Worm (Caenorhabditis elegans) whole organism, L2 larva: ENCODE measurements around the gene C09B8.4.

Experiments used
- C34F6.9 ChIP-seq: fragments of 150-350 bp; optimal IDR thresholded peaks from 2 replicates; lab custom pipeline; 2014; ENCODE audit warnings: missing biosample characterization, missing genetic modification characterization
- F13H6.1 ChIP-seq: sonication (generic microtip); optimal IDR thresholded peaks from 2 replicates; lab custom pipeline; 2016; ENCODE audit warnings: missing genetic modification characterization, missing compliant biosample characterization
- R02D3.7 ChIP-seq: fragments of 150-350 bp; optimal IDR thresholded peaks from 2 replicates; lab custom pipeline; 2014; ENCODE audit warnings: missing biosample characterization, missing genetic modification characterization
- Y55F3AM.14 ChIP-seq: fragments of 200-800 bp; sonication (Bioruptor generic); optimal IDR thresholded peaks from 2 replicates; lab custom pipeline; 2018; ENCODE audit warnings: mild to moderate bottlenecking, missing genetic modification characterization, missing compliant biosample characterization
- ZK546.5 ChIP-seq: sonication (generic microtip); optimal IDR thresholded peaks from 2 replicates; lab custom pipeline; 2017; ENCODE audit warnings: missing biosample characterization, missing genetic modification characterization
- alr-1 ChIP-seq: fragments of 150-350 bp; optimal IDR thresholded peaks from 2 replicates; lab custom pipeline; 2014; ENCODE audit warnings: missing biosample characterization, missing genetic modification characterization
- aly-2 ChIP-seq: fragments of 150-350 bp; optimal IDR thresholded peaks from 2 replicates; lab custom pipeline; 2014; ENCODE audit warnings: missing biosample characterization, missing genetic modification characterization
- ama-1 ChIP-seq: fragments of 150-350 bp; optimal IDR thresholded peaks from 2 replicates; lab custom pipeline; 2018; ENCODE audit warnings: inconsistent platforms
- blmp-1 ChIP-seq: sonication (generic microtip); optimal IDR thresholded peaks from 2 replicates; lab custom pipeline; 2017; ENCODE audit warnings: missing genetic modification characterization, mild to moderate bottlenecking, missing compliant biosample characterization, antibody characterized with exemption, moderate library complexity; ENCODE audit not compliant: insufficient read depth
- ceh-16 ChIP-seq: fragments of 150-350 bp; optimal IDR thresholded peaks from 2 replicates; lab custom pipeline; 2014; ENCODE audit warnings: missing biosample characterization, missing genetic modification characterization
- ceh-82 ChIP-seq: fragments of 150-350 bp; optimal IDR thresholded peaks from 2 replicates; lab custom pipeline; 2014; ENCODE audit warnings: missing biosample characterization, missing genetic modification characterization
- crh-2 ChIP-seq: sonication (generic microtip); optimal IDR thresholded peaks from 2 replicates; lab custom pipeline; 2017; ENCODE audit warnings: missing biosample characterization, missing genetic modification characterization
- dmd-4 ChIP-seq: sonication (generic microtip); optimal IDR thresholded peaks from 2 replicates; lab custom pipeline; 2017; ENCODE audit warnings: missing biosample characterization, missing genetic modification characterization
- egl-27 ChIP-seq: sonication (generic microtip); optimal IDR thresholded peaks from 3 replicates; lab custom pipeline; 2017; ENCODE audit warnings: missing biosample characterization, missing genetic modification reagents, missing genetic modification characterization
- elt-1 ChIP-seq: fragments of 150-350 bp; optimal IDR thresholded peaks from 2 replicates; lab custom pipeline; 2014; ENCODE audit warnings: missing biosample characterization, missing genetic modification characterization
- elt-3 ChIP-seq: sonication (generic microtip); optimal IDR thresholded peaks from 2 replicates; lab custom pipeline; 2017; ENCODE audit warnings: missing biosample characterization, missing genetic modification characterization
- fos-1 ChIP-seq: fragments of 150-350 bp; optimal IDR thresholded peaks from 2 replicates; lab custom pipeline; 2014; ENCODE audit warnings: missing biosample characterization, missing genetic modification characterization
- gmeb-1 ChIP-seq: fragments of 150-350 bp; optimal IDR thresholded peaks from 2 replicates; lab custom pipeline; 2014; ENCODE audit warnings: missing biosample characterization, missing genetic modification characterization
- lin-11 ChIP-seq: fragments of 150-350 bp; sonication (generic microtip); optimal IDR thresholded peaks from 2 replicates; lab custom pipeline; 2014; ENCODE audit warnings: missing biosample characterization, missing genetic modification characterization, inconsistent platforms, mixed read lengths
- lin-13 ChIP-seq: fragments of 150-350 bp; optimal IDR thresholded peaks from 2 replicates; lab custom pipeline; 2014; ENCODE audit warnings: missing biosample characterization, missing genetic modification reagents, missing genetic modification characterization
- lin-39 ChIP-seq: fragments of 150-350 bp; optimal IDR thresholded peaks from 2 replicates; lab custom pipeline; 2014; ENCODE audit warnings: missing biosample characterization, missing genetic modification reagents, missing genetic modification characterization
- lsy-2 ChIP-seq, 2 experiments: fragments of 150-350 bp in 1 of 2; sonication (generic microtip) in 1 of 2; optimal IDR thresholded peaks; 2 replicates each; lab custom pipeline; 2014 to 2017; ENCODE audit warnings: missing biosample characterization in 2 of 2, missing genetic modification characterization in 2 of 2
- mab-5 ChIP-seq: fragments of 150-350 bp; optimal IDR thresholded peaks from 2 replicates; lab custom pipeline; 2014; ENCODE audit warnings: missing biosample characterization, missing genetic modification characterization
- mbf-1 ChIP-seq: sonication (generic microtip); optimal IDR thresholded peaks from 2 replicates; lab custom pipeline; 2017; ENCODE audit warnings: missing biosample characterization, missing genetic modification characterization
- mdl-1 ChIP-seq, 2 experiments: fragments of 150-350 bp in 1 of 2; sonication (generic microtip) in 1 of 2; optimal IDR thresholded peaks; 2 replicates each; lab custom pipeline; 2017; ENCODE audit warnings: missing biosample characterization in 2 of 2, missing genetic modification characterization in 2 of 2
- nhr-10 ChIP-seq: sonication (generic microtip); optimal IDR thresholded peaks from 2 replicates; lab custom pipeline; 2017; ENCODE audit warnings: missing biosample characterization, missing genetic modification characterization
- nhr-11 ChIP-seq: fragments of 150-350 bp; optimal IDR thresholded peaks from 2 replicates; lab custom pipeline; 2014; ENCODE audit warnings: missing biosample characterization, missing genetic modification characterization
- nhr-12 ChIP-seq: fragments of 150-350 bp; optimal IDR thresholded peaks from 2 replicates; lab custom pipeline; 2014; ENCODE audit warnings: missing biosample characterization, missing genetic modification characterization
- nhr-129 ChIP-seq: fragments of 150-350 bp; optimal IDR thresholded peaks from 2 replicates; lab custom pipeline; 2014; ENCODE audit warnings: missing biosample characterization, missing genetic modification characterization
- nhr-21 ChIP-seq: fragments of 150-350 bp; optimal IDR thresholded peaks from 2 replicates; lab custom pipeline; 2014; ENCODE audit warnings: missing biosample characterization, missing genetic modification characterization
- nhr-23 ChIP-seq: fragments of 150-350 bp; optimal IDR thresholded peaks from 2 replicates; lab custom pipeline; 2014; ENCODE audit warnings: missing biosample characterization, missing genetic modification reagents, missing genetic modification characterization
- nhr-237 ChIP-seq: fragments of 150-350 bp; optimal IDR thresholded peaks from 2 replicates; lab custom pipeline; 2014; ENCODE audit warnings: missing biosample characterization, missing genetic modification characterization
- nhr-25 ChIP-seq: fragments of 150-350 bp; sonication (generic microtip); optimal IDR thresholded peaks from 3 replicates; lab custom pipeline; 2014; ENCODE audit warnings: missing biosample characterization, missing genetic modification characterization
- nhr-6 ChIP-seq: fragments of 150-350 bp; optimal IDR thresholded peaks from 2 replicates; lab custom pipeline; 2014; ENCODE audit warnings: missing biosample characterization, missing genetic modification characterization
- nhr-77 ChIP-seq: fragments of 150-350 bp; optimal IDR thresholded peaks from 2 replicates; lab custom pipeline; 2014; ENCODE audit warnings: missing biosample characterization, missing genetic modification characterization
- peb-1 ChIP-seq: fragments of 150-350 bp; optimal IDR thresholded peaks from 2 replicates; lab custom pipeline; 2014; ENCODE audit warnings: missing biosample characterization, missing genetic modification characterization
- sem-4 ChIP-seq: fragments of 150-350 bp; optimal IDR thresholded peaks from 2 replicates; lab custom pipeline; 2014; ENCODE audit warnings: missing biosample characterization, missing genetic modification reagents, missing genetic modification characterization
- skn-1 ChIP-seq: sonication (generic microtip); optimal IDR thresholded peaks from 2 replicates; lab custom pipeline; 2017; ENCODE audit warnings: missing biosample characterization, missing genetic modification characterization
- sma-3 ChIP-seq: sonication (generic microtip); optimal IDR thresholded peaks from 2 replicates; lab custom pipeline; 2016; ENCODE audit warnings: missing genetic modification reagents, missing genetic modification characterization, missing compliant biosample characterization
- sma-9 ChIP-seq, 2 experiments: fragments of 150-350 bp in 1 of 2; sonication (generic microtip) in 1 of 2; optimal IDR thresholded peaks; 2 replicates each; lab custom pipeline; 2014 to 2016; ENCODE audit warnings: missing genetic modification characterization in 2 of 2, mild to moderate bottlenecking in 1 of 2, missing biosample characterization in 1 of 2, missing compliant biosample characterization in 1 of 2, missing genetic modification reagents in 1 of 2, moderate library complexity in 1 of 2
- snpc-4 ChIP-seq: fragments of 150-350 bp; optimal IDR thresholded peaks from 2 replicates; lab custom pipeline; 2014; ENCODE audit warnings: missing biosample characterization, missing genetic modification characterization
- unc-39 ChIP-seq: fragments of 150-350 bp; optimal IDR thresholded peaks from 2 replicates; lab custom pipeline; 2014; ENCODE audit warnings: missing biosample characterization, missing genetic modification characterization
- unc-55 ChIP-seq: fragments of 150-350 bp; sonication (generic microtip); optimal IDR thresholded peaks from 3 replicates; lab custom pipeline; 2014; ENCODE audit warnings: missing biosample characterization, missing genetic modification reagents, missing genetic modification characterization
- unc-62 ChIP-seq: fragments of 150-350 bp; optimal IDR thresholded peaks from 2 replicates; lab custom pipeline; 2014; ENCODE audit warnings: missing biosample characterization, missing genetic modification reagents, missing genetic modification characterization
- zag-1 ChIP-seq: fragments of 150-350 bp; optimal IDR thresholded peaks from 2 replicates; lab custom pipeline; 2014; ENCODE audit warnings: missing biosample characterization, missing genetic modification characterization
- ztf-1 ChIP-seq: fragments of 200-800 bp; sonication (Bioruptor generic); conservative IDR thresholded peaks from 2 replicates; pipeline ENCODE4 v1.3.6; 2022; ENCODE audit warnings: missing genetic modification characterization, missing compliant biosample characterization
- ztf-11 ChIP-seq: sonication (generic microtip); optimal IDR thresholded peaks from 2 replicates; lab custom pipeline; 2017; ENCODE audit warnings: missing biosample characterization, missing genetic modification characterization
- ztf-4 ChIP-seq: fragments of 150-350 bp; optimal IDR thresholded peaks from 2 replicates; lab custom pipeline; 2014; ENCODE audit warnings: missing biosample characterization, missing genetic modification characterization

The C09B8.4 gene

ce11 chrX:6041995-6042481 is 22.3 kb upstream of the C09B8.4 start:
- TF ChIP-seq unc-62 (GFP tag; lab: Kevin White, UChicago) (no peak), sma-9 (GFP tag; optimal IDR thresholded peaks at IDR 0.05; lab: Kevin White, UChicago) (peak; percentile 86), sma-9 (tag; optimal IDR thresholded peaks at IDR 0.05; lab: Kevin White, UChicago) (no peak), nhr-23 (tag; lab: Kevin White, UChicago) (no peak), fos-1 (tag; lab: Kevin White, UChicago) (peak; percentile 75), Y55F3AM.14 (GFP tag; lab: Kevin White, UChicago) (peak; percentile 24), nhr-6 (tag; lab: Kevin White, UChicago) (peak; percentile 74), lin-13 (GFP tag; lab: Kevin White, UChicago) (peak; percentile 64), unc-39 (tag; lab: Kevin White, UChicago) (no peak), mab-5 (tag; lab: Kevin White, UChicago) (peak; percentile 4), ama-1 (lab: Kevin White, UChicago) (peak; percentile 75), nhr-77 (tag; lab: Kevin White, UChicago) (no peak), sem-4 (tag; lab: Kevin White, UChicago) (peak; percentile 86), F13H6.1 (tag; lab: Kevin White, UChicago) (peak; percentile 90), mbf-1 (tag; lab: Kevin White, UChicago) (no peak), nhr-129 (tag; lab: Kevin White, UChicago) (peak; percentile 94), ztf-4 (tag; lab: Kevin White, UChicago) (peak; percentile 78), nhr-12 (tag; lab: Kevin White, UChicago) (no peak), C34F6.9 (peak; percentile 44), lsy-2 (tag; optimal IDR thresholded peaks at IDR 0.05; lab: Kevin White, UChicago) (peak in 1 of 2 experiments; percentile 68), nhr-11 (tag; lab: Kevin White, UChicago) (no peak), nhr-21 (tag; lab: Kevin White, UChicago) (peak; percentile 83), ztf-11 (tag; lab: Kevin White, UChicago) (no peak), unc-55 (GFP tag; lab: Kevin White, UChicago) (peak; percentile 10), zag-1 (tag; lab: Kevin White, UChicago) (no peak), peb-1 (tag; lab: Kevin White, UChicago) (no peak), lin-39 (no peak), gmeb-1 (tag; lab: Kevin White, UChicago) (peak; percentile 56), alr-1 (no peak), elt-1 (tag; lab: Kevin White, UChicago) (no peak), snpc-4 (no peak), nhr-237 (no peak), egl-27 (tag; lab: Kevin White, UChicago) (peak; percentile 75), nhr-10 (tag; lab: Kevin White, UChicago) (peak; percentile 25), sma-3 (GFP tag; lab: Kevin White, UChicago) (peak; percentile 90), mdl-1 (tag; optimal IDR thresholded peaks at IDR 0.05; lab: Kevin White, UChicago) (peak in 1 of 2 experiments; percentile 26), blmp-1 (tag; lab: Kevin White, UChicago) (peak; percentile 59), ZK546.5 (no peak), dmd-4 (no peak), aly-2 (tag; lab: Kevin White, UChicago) (no peak), nhr-25 (tag; lab: Kevin White, UChicago) (peak; percentile 80), elt-3 (tag; lab: Kevin White, UChicago) (no peak), ceh-16 (no peak), skn-1 (tag; lab: Kevin White, UChicago) (no peak), crh-2 (tag; lab: Kevin White, UChicago) (peak; percentile 82), R02D3.7 (tag; lab: Kevin White, UChicago) (no peak), ztf-1 (GFP tag; lab: Robert Waterston, UW) (no peak), lin-11 (tag; lab: Kevin White, UChicago) (no peak), ceh-82 (tag; lab: Kevin White, UChicago) (no peak)
